Worm (Caenorhabditis elegans) whole organism, late embryonic: ENCODE measurements around the gene C33D9.6.
A peak's percentile ranks its signal among the peaks of the same experiment; 100 is the strongest.

Experiments
- C08G9.2 ChIP-seq: sonication (generic microtip); optimal IDR thresholded peaks from 2 replicates; lab custom pipeline; 2016; ENCODE audit warnings: mild to moderate bottlenecking, missing genetic modification characterization, moderate library complexity, missing compliant biosample characterization
- K02D7.2 ChIP-seq: sonication (generic microtip); optimal IDR thresholded peaks from 2 replicates; lab custom pipeline; 2017; ENCODE audit warnings: mild to moderate bottlenecking, missing genetic modification characterization, missing compliant biosample characterization
- T23F11.4 ChIP-seq: fragments of 200-800 bp; sonication (Bioruptor generic); optimal IDR thresholded peaks from 2 replicates; lab custom pipeline; 2018; ENCODE audit warnings: mild to moderate bottlenecking, missing genetic modification characterization, missing compliant biosample characterization
- Y22D7AL.16 ChIP-seq: sonication (generic microtip); optimal IDR thresholded peaks from 2 replicates; lab custom pipeline; 2016; ENCODE audit warnings: missing genetic modification characterization, missing compliant biosample characterization
- ceh-14 ChIP-seq: sonication (generic microtip); optimal IDR thresholded peaks from 2 replicates; lab custom pipeline; 2016; ENCODE audit warnings: missing genotype, missing genetic modification characterization, missing compliant biosample characterization
- ceh-19 ChIP-seq: fragments of 200-800 bp; sonication (Bioruptor generic); optimal IDR thresholded peaks from 2 replicates; lab custom pipeline; 2018; ENCODE audit warnings: mild to moderate bottlenecking, missing genetic modification characterization, missing compliant biosample characterization
- ceh-24 ChIP-seq: sonication (generic microtip); optimal IDR thresholded peaks from 2 replicates; lab custom pipeline; 2016; ENCODE audit warnings: mild to moderate bottlenecking, missing genetic modification characterization, missing compliant biosample characterization
- ceh-31 ChIP-seq: sonication (generic microtip); optimal IDR thresholded peaks from 2 replicates; lab custom pipeline; 2016; ENCODE audit warnings: missing genetic modification characterization, missing compliant biosample characterization
- ceh-45 ChIP-seq: fragments of 200-800 bp; sonication (Bioruptor generic); IDR thresholded peaks from 2 replicates; pipeline ENCODE4 v1.3.6; 2022; ENCODE audit warnings: missing genetic modification reagents, missing genetic modification characterization, missing compliant biosample characterization
- ceh-9 ChIP-seq: sonication (generic microtip); optimal IDR thresholded peaks from 2 replicates; lab custom pipeline; 2016; ENCODE audit warnings: mild to moderate bottlenecking, missing genetic modification characterization, inconsistent platforms, missing compliant biosample characterization
- che-1 ChIP-seq: sonication (generic microtip); optimal IDR thresholded peaks from 2 replicates; lab custom pipeline; 2016; ENCODE audit warnings: mild to moderate bottlenecking, missing genetic modification characterization, missing compliant biosample characterization
- dmd-4 ChIP-seq: sonication (generic microtip); optimal IDR thresholded peaks from 2 replicates; lab custom pipeline; 2016; ENCODE audit warnings: borderline replicate concordance, missing genetic modification characterization, missing compliant biosample characterization
- dve-1 ChIP-seq: sonication (generic microtip); optimal IDR thresholded peaks from 2 replicates; lab custom pipeline; 2017; ENCODE audit warnings: antibody characterized with exemption, mild to moderate bottlenecking, missing genetic modification characterization, missing compliant biosample characterization
- elt-4 ChIP-seq: sonication (generic microtip); optimal IDR thresholded peaks from 2 replicates; lab custom pipeline; 2016; ENCODE audit warnings: missing genetic modification characterization, missing compliant biosample characterization
- eyg-1 ChIP-seq: sonication (generic microtip); optimal IDR thresholded peaks from 2 replicates; lab custom pipeline; 2016; ENCODE audit warnings: missing genotype, missing genetic modification characterization, missing compliant biosample characterization
- fax-1 ChIP-seq: sonication (generic microtip); optimal IDR thresholded peaks from 2 replicates; lab custom pipeline; 2016; ENCODE audit warnings: missing genotype, missing genetic modification characterization, missing compliant biosample characterization
- gmeb-2 ChIP-seq: sonication (generic microtip); optimal IDR thresholded peaks from 2 replicates; lab custom pipeline; 2016; ENCODE audit warnings: missing genetic modification characterization, inconsistent platforms, missing compliant biosample characterization
- hlh-30 ChIP-seq: sonication (generic microtip); optimal IDR thresholded peaks from 2 replicates; lab custom pipeline; 2017; ENCODE audit warnings: antibody characterized with exemption, missing genetic modification characterization, missing compliant biosample characterization; ENCODE audit not compliant: insufficient read depth
- hlh-6 ChIP-seq: sonication (generic microtip); optimal IDR thresholded peaks from 2 replicates; lab custom pipeline; 2016; ENCODE audit warnings: missing genotype, missing genetic modification characterization, missing compliant biosample characterization
- hlh-8 ChIP-seq: sonication (generic microtip); optimal IDR thresholded peaks from 2 replicates; lab custom pipeline; 2016; ENCODE audit warnings: missing genotype, missing genetic modification characterization, missing compliant biosample characterization
- madf-2 ChIP-seq: sonication (generic microtip); optimal IDR thresholded peaks from 2 replicates; lab custom pipeline; 2017; ENCODE audit warnings: missing genetic modification characterization, missing compliant biosample characterization
- mec-3 ChIP-seq: sonication (generic microtip); optimal IDR thresholded peaks from 2 replicates; lab custom pipeline; 2016; ENCODE audit warnings: borderline replicate concordance, missing genetic modification characterization, missing compliant biosample characterization
- nfya-1 ChIP-seq: sonication (generic microtip); optimal IDR thresholded peaks from 2 replicates; lab custom pipeline; 2017; ENCODE audit warnings: missing genetic modification characterization, mild to moderate bottlenecking, missing compliant biosample characterization, antibody characterized with exemption, moderate library complexity
- npax-4 ChIP-seq: sonication (generic microtip); optimal IDR thresholded peaks from 2 replicates; lab custom pipeline; 2016; ENCODE audit warnings: missing genetic modification characterization, missing compliant biosample characterization
- odd-2 ChIP-seq: sonication (generic microtip); optimal IDR thresholded peaks from 2 replicates; lab custom pipeline; 2017; ENCODE audit warnings: antibody characterized with exemption, mild to moderate bottlenecking, missing genetic modification characterization, missing compliant biosample characterization
- pag-3 ChIP-seq: sonication (generic microtip); optimal IDR thresholded peaks from 2 replicates; lab custom pipeline; 2016; ENCODE audit warnings: missing compliant biosample characterization, missing genetic modification characterization, borderline replicate concordance
- pax-1 ChIP-seq: fragments of 150-350 bp; optimal IDR thresholded peaks from 2 replicates; lab custom pipeline; 2014; ENCODE audit warnings: missing biosample characterization, missing genetic modification characterization
- pha-2 ChIP-seq: sonication (generic microtip); optimal IDR thresholded peaks from 2 replicates; lab custom pipeline; 2017; ENCODE audit warnings: mild to moderate bottlenecking, missing genetic modification characterization, missing compliant biosample characterization
- pha-4 ChIP-seq: fragments of 150-350 bp; optimal IDR thresholded peaks from 2 replicates; lab custom pipeline; 2018; ENCODE audit warnings: missing biosample characterization, missing genetic modification reagents, missing genetic modification characterization
- pqm-1 ChIP-seq: sonication (generic microtip); optimal IDR thresholded peaks from 2 replicates; lab custom pipeline; 2016; ENCODE audit warnings: missing genetic modification characterization, missing compliant biosample characterization
- pros-1 ChIP-seq: fragments of 150-350 bp; optimal IDR thresholded peaks from 2 replicates; lab custom pipeline; 2014; ENCODE audit warnings: missing biosample characterization, missing genetic modification reagents, missing genetic modification characterization
- ref-2 ChIP-seq: sonication (generic microtip); optimal IDR thresholded peaks from 2 replicates; lab custom pipeline; 2016; ENCODE audit warnings: missing genetic modification characterization, missing compliant biosample characterization
- sdc-2 ChIP-seq: sonication (generic microtip); optimal IDR thresholded peaks from 2 replicates; lab custom pipeline; 2016; ENCODE audit warnings: missing genotype, missing genetic modification characterization, missing compliant biosample characterization
- sox-4 ChIP-seq: sonication (generic microtip); optimal IDR thresholded peaks from 2 replicates; lab custom pipeline; 2017; ENCODE audit warnings: mild to moderate bottlenecking, missing genetic modification characterization, inconsistent platforms, missing compliant biosample characterization
- syd-9 ChIP-seq: sonication (generic microtip); optimal IDR thresholded peaks from 2 replicates; lab custom pipeline; 2016; ENCODE audit warnings: mild to moderate bottlenecking, missing genetic modification characterization, moderate library complexity, missing compliant biosample characterization
- ttx-3 ChIP-seq: sonication (generic microtip); optimal IDR thresholded peaks from 2 replicates; lab custom pipeline; 2016; ENCODE audit warnings: missing genetic modification reagents, missing genetic modification characterization, missing compliant biosample characterization
- unc-55 ChIP-seq: sonication (generic microtip); optimal IDR thresholded peaks from 2 replicates; lab custom pipeline; 2017; ENCODE audit warnings: missing biosample characterization, missing genetic modification reagents, missing genetic modification characterization
- unc-86 ChIP-seq: sonication (generic microtip); optimal IDR thresholded peaks from 2 replicates; lab custom pipeline; 2016; ENCODE audit warnings: missing genetic modification characterization, missing compliant biosample characterization
- zip-5 ChIP-seq: sonication (generic microtip); optimal IDR thresholded peaks from 2 replicates; lab custom pipeline; 2016; ENCODE audit warnings: missing genetic modification characterization, missing compliant biosample characterization
- ztf-16 ChIP-seq: sonication (generic microtip); optimal IDR thresholded peaks from 2 replicates; lab custom pipeline; 2017; ENCODE audit warnings: missing genetic modification characterization, missing compliant biosample characterization

The C33D9.6 gene

ce11 chrIV:8815162-8815561 lies 37.2 kb upstream of the C33D9.6 start:
- TF ChIP-seq ceh-45 (GFP tag; lab: Robert Waterston, UW) (no peak), pqm-1 (tag; lab: Kevin White, UChicago) (no peak), pax-1 (no peak), pros-1 (tag; lab: Kevin White, UChicago) (no peak), ref-2 (tag; lab: Kevin White, UChicago) (no peak), ceh-31 (no peak), hlh-8 (tag; lab: Kevin White, UChicago) (no peak), C08G9.2 (tag; lab: Kevin White, UChicago) (no peak), pag-3 (tag; lab: Kevin White, UChicago) (no peak), T23F11.4 (GFP tag; lab: Kevin White, UChicago) (no peak), ztf-16 (tag; lab: Kevin White, UChicago) (no peak)

DNA sequence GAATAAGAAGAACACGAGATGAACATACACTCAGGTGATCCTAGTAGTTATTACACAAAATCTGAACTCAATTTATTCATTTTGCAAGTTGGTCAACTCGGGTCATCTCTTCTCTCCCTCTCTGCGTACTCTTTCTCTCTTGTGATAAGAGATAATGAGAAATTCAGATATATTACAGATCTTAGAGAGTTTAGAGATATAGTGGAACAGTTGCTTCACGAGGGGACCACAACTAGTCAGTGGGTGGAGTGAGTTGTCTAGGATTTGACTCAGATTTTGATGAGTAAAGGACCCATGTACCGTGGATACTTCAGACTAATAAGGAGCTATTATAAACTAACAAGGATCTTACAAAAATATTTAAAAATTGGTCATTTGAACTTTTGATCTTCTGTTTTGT lies 35.7 kb upstream of the C33D9.6 start, which contains the start of gene exc-5:
exc-5 (minus strand) TSS at position 57 of the 400 bp plus-strand sequence.
- TF ChIP-seq odd-2 (no peak), unc-55 (GFP tag; lab: Kevin White, UChicago) (peak; percentile 75)

DNA sequence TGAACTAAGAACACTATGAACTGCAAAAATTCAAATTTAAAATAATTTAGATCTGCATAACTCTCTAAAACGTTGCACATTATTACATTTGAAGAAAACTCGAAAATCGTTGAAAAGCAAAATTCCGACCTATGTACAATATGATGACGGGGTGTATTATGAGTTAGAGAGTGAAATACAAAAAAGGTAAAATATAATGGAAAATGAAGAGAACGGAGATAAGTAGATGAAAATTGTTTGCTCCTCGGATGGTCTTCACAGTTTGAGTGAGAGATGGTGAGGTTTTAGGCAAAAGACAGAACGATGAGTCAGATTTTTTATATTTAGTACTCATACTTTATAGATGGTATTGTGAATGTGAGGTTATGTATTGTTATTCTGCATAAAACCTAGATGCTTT lies 29.4 kb upstream of the C33D9.6 start:
- TF ChIP-seq Y22D7AL.16 (no peak), elt-4 (tag; lab: Kevin White, UChicago) (no peak), gmeb-2 (tag; lab: Kevin White, UChicago) (no peak), syd-9 (tag; lab: Kevin White, UChicago) (no peak), ceh-9 (tag; lab: Kevin White, UChicago) (no peak), pha-2 (no peak), madf-2 (tag; lab: Kevin White, UChicago) (no peak), dmd-4 (tag; lab: Kevin White, UChicago) (no peak), zip-5 (no peak), ceh-45 (GFP tag; lab: Robert Waterston, UW) (no peak)

- no peak for TF ChIP-seq K02D7.2
- no peak for TF ChIP-seq ttx-3 (tag; lab: Kevin White, UChicago)
- no peak for TF ChIP-seq ref-2 (tag; lab: Kevin White, UChicago)
- no peak for TF ChIP-seq dve-1 (tag; lab: Kevin White, UChicago)
- no peak for TF ChIP-seq madf-2 (tag; lab: Kevin White, UChicago)
- no peak for TF ChIP-seq ceh-14 (tag; lab: Kevin White, UChicago)
- TF ChIP-seq npax-4 (tag; lab: Kevin White, UChicago), result no peak
- no peak for TF ChIP-seq sox-4 (tag; lab: Kevin White, UChicago)
- no peak for TF ChIP-seq hlh-8 (tag; lab: Kevin White, UChicago)
- TF ChIP-seq unc-86, result no peak
Measured at ce11 chrIV:8798255-8798654, 20.3 kb upstream of the C33D9.6 start, which contains the start of gene clec-182. clec-182 (minus strand) TSS chrIV:8798355.

DNA sequence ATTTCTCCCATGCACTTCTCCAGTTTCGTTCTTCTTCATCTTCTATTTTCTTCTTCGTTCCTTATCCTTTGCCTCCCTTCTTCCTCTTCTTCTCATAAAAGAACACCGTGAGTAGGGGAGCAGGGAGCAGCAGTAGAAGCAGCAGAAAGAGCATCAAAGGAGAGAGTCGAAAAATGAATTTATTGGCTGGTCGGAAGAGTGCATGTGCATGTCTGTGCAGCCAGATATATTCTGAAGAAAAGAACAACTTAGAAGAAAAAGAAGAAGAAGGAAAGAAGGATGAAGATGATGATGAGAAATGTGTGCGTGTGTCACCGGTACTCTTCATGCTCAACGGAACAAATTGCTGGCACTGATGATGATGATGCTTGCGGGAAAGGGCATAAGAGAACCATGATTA lies 18.3 kb upstream of the C33D9.6 start:
- no peak for TF ChIP-seq ceh-24 (tag; lab: Kevin White, UChicago)
- TF ChIP-seq ttx-3 (tag; lab: Kevin White, UChicago), result no peak
- no peak for TF ChIP-seq sdc-2
- TF ChIP-seq hlh-30 (tag; lab: Kevin White, UChicago), result no peak
- no peak for TF ChIP-seq hlh-8 (tag; lab: Kevin White, UChicago)
- TF ChIP-seq fax-1 (tag; lab: Kevin White, UChicago), result no peak
- TF ChIP-seq nfya-1, result no peak
- no peak for TF ChIP-seq hlh-6 (tag; lab: Kevin White, UChicago)
- TF ChIP-seq ceh-45 (GFP tag; lab: Robert Waterston, UW), result no peak
- no peak for TF ChIP-seq che-1 (tag; lab: Kevin White, UChicago)
- no peak for TF ChIP-seq dve-1 (tag; lab: Kevin White, UChicago)
- TF ChIP-seq ceh-19 (GFP tag; lab: Kevin White, UChicago), result no peak
- TF ChIP-seq eyg-1, result no peak
- TF ChIP-seq mec-3 (tag; lab: Kevin White, UChicago), result no peak
- no peak for TF ChIP-seq ceh-31
- no peak for TF ChIP-seq pag-3 (tag; lab: Kevin White, UChicago)
- no peak for TF ChIP-seq pha-4 (tag; lab: Kevin White, UChicago)
- TF ChIP-seq ceh-14 (tag; lab: Kevin White, UChicago), result no peak
